Worm (Caenorhabditis elegans) whole organism, L4 larva: ENCODE measurements around the gene T25D10.1.

Experiments
- mxl-2 ChIP-seq: fragments of 200-800 bp; sonication (Bioruptor generic); conservative IDR thresholded peaks from 2 replicates; pipeline ENCODE4 v1.3.6; 2022; ENCODE audit warnings: missing genetic modification reagents, missing genetic modification characterization, missing compliant biosample characterization
- mxl-3 ChIP-seq: fragments of 200-800 bp; sonication (Bioruptor generic); optimal IDR thresholded peaks from 2 replicates; lab custom pipeline; 2018; ENCODE audit warnings: mild to moderate bottlenecking, missing genetic modification characterization, missing compliant biosample characterization
- nhr-11 ChIP-seq: fragments of 150-350 bp; optimal IDR thresholded peaks from 2 replicates; lab custom pipeline; 2014; ENCODE audit warnings: missing biosample characterization, missing genetic modification characterization
- snpc-4 ChIP-seq: fragments of 150-350 bp; optimal IDR thresholded peaks from 2 replicates; lab custom pipeline; 2014; ENCODE audit warnings: missing biosample characterization, missing genetic modification characterization
- unc-39 ChIP-seq: sonication (generic microtip); optimal IDR thresholded peaks from 2 replicates; lab custom pipeline; 2017; ENCODE audit warnings: missing biosample characterization, missing genetic modification characterization
- zag-1 ChIP-seq: fragments of 150-350 bp; optimal IDR thresholded peaks from 2 replicates; lab custom pipeline; 2014; ENCODE audit warnings: missing biosample characterization, missing genetic modification characterization

DNA sequence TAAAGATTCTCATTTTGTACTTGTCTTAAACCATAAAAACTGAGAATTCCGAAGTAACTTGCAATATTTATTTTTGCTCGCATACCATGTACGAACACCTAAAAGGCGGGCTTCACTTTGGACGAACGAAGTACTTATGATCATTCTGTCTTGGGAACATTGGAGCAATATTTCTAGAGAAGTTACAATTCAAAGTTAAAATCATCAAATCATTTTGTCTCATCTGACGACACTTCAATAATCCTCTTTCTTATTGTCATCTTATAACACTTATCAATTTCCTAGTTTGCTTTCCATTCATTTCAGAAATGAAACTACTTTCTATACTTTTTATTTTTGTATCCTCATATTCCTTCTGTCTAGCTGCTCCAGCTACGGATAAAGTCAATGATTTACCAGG lies 36.5 kb upstream of the T25D10.1 start, which contains the start of gene ctsa-4.1:
- no peak for TF ChIP-seq unc-39
- no peak for TF ChIP-seq nhr-11 (tag; lab: Kevin White, UChicago)
- no peak for TF ChIP-seq snpc-4 (tag; lab: Kevin White, UChicago)
- no peak for TF ChIP-seq mxl-2 (GFP tag; lab: Robert Waterston, UW)
- TF ChIP-seq mxl-3 (GFP tag; lab: Kevin White, UChicago) = no peak
- TF ChIP-seq zag-1 (tag; lab: Kevin White, UChicago) = no peak
